Fruit fly (Drosophila melanogaster) S2 (cell line): ENCODE measurements around the gene GIIIspla2.

Experiments
- CG8478 ChIP-seq: fragments of >200 bp; optimal IDR thresholded peaks from 2 replicates; lab custom pipeline; 2018
- CTCF ChIP-seq, 2 experiments: fragments of >200 bp; optimal IDR thresholded peaks; 2 replicates each; lab custom pipeline; 2018

DNA sequence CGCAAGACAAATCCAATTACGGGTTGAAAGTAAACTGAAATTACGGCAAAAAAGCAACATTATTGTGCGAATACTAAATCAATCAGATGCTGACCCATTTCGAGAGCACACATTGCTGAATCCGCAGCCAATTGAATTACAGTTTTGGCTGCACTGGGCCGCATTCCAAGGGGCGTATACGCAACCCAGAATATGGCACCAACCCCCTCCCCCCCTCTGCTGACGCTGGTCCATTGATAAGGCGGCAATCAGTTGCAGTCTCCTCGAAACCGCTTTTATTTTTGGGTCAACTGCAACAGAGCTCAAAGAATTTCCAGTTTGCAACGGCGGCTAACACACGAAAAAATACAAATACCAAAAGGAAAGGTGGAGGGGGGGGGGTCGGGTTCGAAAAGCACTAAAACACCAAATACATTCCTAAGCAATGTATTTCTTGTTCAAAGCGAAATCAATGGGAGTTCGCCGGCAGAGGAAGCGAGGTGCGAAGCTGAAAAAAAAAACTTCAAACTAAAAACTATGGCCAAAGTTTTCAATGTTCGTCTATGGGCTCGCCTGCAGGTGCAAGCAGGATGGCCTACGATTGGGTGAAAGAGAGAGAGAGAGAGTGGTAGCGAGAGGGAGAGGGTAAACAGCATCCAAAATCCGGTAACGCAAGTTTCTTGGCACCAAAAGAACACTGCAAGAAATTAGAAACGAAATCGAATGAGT, 38.2 kb downstream of the GIIIspla2 start:
- TF ChIP-seq CTCF (optimal IDR thresholded peaks at IDR 0.05; lab: Kevin White, UChicago) (no peak), CG8478 (lab: Kevin White, UChicago) (no peak)
